Worm (Caenorhabditis elegans) whole organism, late embryonic: ENCODE data around the gene nhr-219.

Source experiments
- C08G9.2 ChIP-seq: sonication (generic microtip); optimal IDR thresholded peaks from 2 replicates; lab custom pipeline; 2016; ENCODE audit warnings: mild to moderate bottlenecking, missing genetic modification characterization, moderate library complexity, missing compliant biosample characterization
- C38D4.7 ChIP-seq: fragments of 200-800 bp; sonication (Bioruptor generic); optimal IDR thresholded peaks from 2 replicates; lab custom pipeline; 2018; ENCODE audit warnings: mild to moderate bottlenecking, missing genetic modification characterization, moderate library complexity, missing compliant biosample characterization
- K09A11.1 ChIP-seq: sonication (generic microtip); optimal IDR thresholded peaks from 2 replicates; lab custom pipeline; 2017; ENCODE audit warnings: antibody characterized with exemption, mild to moderate bottlenecking, missing genetic modification characterization, missing compliant biosample characterization; ENCODE audit not compliant: insufficient read depth
- T23F11.4 ChIP-seq: fragments of 200-800 bp; sonication (Bioruptor generic); optimal IDR thresholded peaks from 2 replicates; lab custom pipeline; 2018; ENCODE audit warnings: mild to moderate bottlenecking, missing genetic modification characterization, missing compliant biosample characterization
- Y22D7AL.16 ChIP-seq: sonication (generic microtip); optimal IDR thresholded peaks from 2 replicates; lab custom pipeline; 2016; ENCODE audit warnings: missing genetic modification characterization, missing compliant biosample characterization
- ahr-1 ChIP-seq: sonication (generic microtip); optimal IDR thresholded peaks from 2 replicates; lab custom pipeline; 2016; ENCODE audit warnings: missing genetic modification characterization, missing compliant biosample characterization
- ceh-14 ChIP-seq: sonication (generic microtip); optimal IDR thresholded peaks from 2 replicates; lab custom pipeline; 2016; ENCODE audit warnings: missing genotype, missing genetic modification characterization, missing compliant biosample characterization
- ceh-19 ChIP-seq: fragments of 200-800 bp; sonication (Bioruptor generic); optimal IDR thresholded peaks from 2 replicates; lab custom pipeline; 2018; ENCODE audit warnings: mild to moderate bottlenecking, missing genetic modification characterization, missing compliant biosample characterization
- ceh-22 ChIP-seq: sonication (generic microtip); optimal IDR thresholded peaks from 2 replicates; lab custom pipeline; 2017; ENCODE audit warnings: missing biosample characterization, missing genetic modification characterization
- ceh-24 ChIP-seq: sonication (generic microtip); optimal IDR thresholded peaks from 2 replicates; lab custom pipeline; 2016; ENCODE audit warnings: mild to moderate bottlenecking, missing genetic modification characterization, missing compliant biosample characterization
- ceh-30 ChIP-seq: fragments of 150-350 bp; optimal IDR thresholded peaks from 2 replicates; lab custom pipeline; 2014; ENCODE audit warnings: missing biosample characterization, missing genetic modification characterization
- ceh-31 ChIP-seq: sonication (generic microtip); optimal IDR thresholded peaks from 2 replicates; lab custom pipeline; 2016; ENCODE audit warnings: missing genetic modification characterization, missing compliant biosample characterization
- ceh-6 ChIP-seq: fragments of 200-800 bp; sonication (Bioruptor generic); optimal IDR thresholded peaks from 2 replicates; lab custom pipeline; 2018; ENCODE audit warnings: mild to moderate bottlenecking, missing genetic modification characterization, missing compliant biosample characterization
- che-1 ChIP-seq: sonication (generic microtip); optimal IDR thresholded peaks from 2 replicates; lab custom pipeline; 2016; ENCODE audit warnings: mild to moderate bottlenecking, missing genetic modification characterization, missing compliant biosample characterization
- elt-2 ChIP-seq: sonication (generic microtip); optimal IDR thresholded peaks from 2 replicates; lab custom pipeline; 2016; ENCODE audit warnings: missing genetic modification reagents, missing genetic modification characterization, missing compliant biosample characterization
- elt-4 ChIP-seq: sonication (generic microtip); optimal IDR thresholded peaks from 2 replicates; lab custom pipeline; 2016; ENCODE audit warnings: missing genetic modification characterization, missing compliant biosample characterization
- fkh-10 ChIP-seq: fragments of 150-350 bp; optimal IDR thresholded peaks from 2 replicates; lab custom pipeline; 2014; ENCODE audit warnings: missing biosample characterization, missing genetic modification reagents, missing genetic modification characterization
- gmeb-2 ChIP-seq: sonication (generic microtip); optimal IDR thresholded peaks from 2 replicates; lab custom pipeline; 2016; ENCODE audit warnings: missing genetic modification characterization, inconsistent platforms, missing compliant biosample characterization
- hlh-15 ChIP-seq: sonication (generic microtip); optimal IDR thresholded peaks from 2 replicates; lab custom pipeline; 2016; ENCODE audit warnings: missing genetic modification characterization, missing compliant biosample characterization
- mec-3 ChIP-seq: sonication (generic microtip); optimal IDR thresholded peaks from 2 replicates; lab custom pipeline; 2016; ENCODE audit warnings: borderline replicate concordance, missing genetic modification characterization, missing compliant biosample characterization
- nfya-1 ChIP-seq: sonication (generic microtip); optimal IDR thresholded peaks from 2 replicates; lab custom pipeline; 2017; ENCODE audit warnings: missing genetic modification characterization, mild to moderate bottlenecking, missing compliant biosample characterization, antibody characterized with exemption, moderate library complexity
- pat-9 ChIP-seq: fragments of 200-800 bp; sonication (Bioruptor generic); optimal IDR thresholded peaks from 2 replicates; lab custom pipeline; 2018; ENCODE audit warnings: mild to moderate bottlenecking, missing genetic modification characterization, moderate library complexity, missing compliant biosample characterization
- pha-2 ChIP-seq: sonication (generic microtip); optimal IDR thresholded peaks from 2 replicates; lab custom pipeline; 2017; ENCODE audit warnings: mild to moderate bottlenecking, missing genetic modification characterization, missing compliant biosample characterization
- pqm-1 ChIP-seq: sonication (generic microtip); optimal IDR thresholded peaks from 2 replicates; lab custom pipeline; 2016; ENCODE audit warnings: missing genetic modification characterization, missing compliant biosample characterization
- rnt-1 ChIP-seq: sonication (generic microtip); optimal IDR thresholded peaks from 2 replicates; lab custom pipeline; 2016; ENCODE audit warnings: missing genetic modification characterization, missing compliant biosample characterization
- sox-2 ChIP-seq: fragments of 200-800 bp; sonication (Bioruptor generic); IDR thresholded peaks from 2 replicates; pipeline ENCODE4 v1.3.6; 2022; ENCODE audit warnings: missing genetic modification reagents, missing genetic modification characterization, missing compliant biosample characterization
- sox-4 ChIP-seq: sonication (generic microtip); optimal IDR thresholded peaks from 2 replicates; lab custom pipeline; 2017; ENCODE audit warnings: mild to moderate bottlenecking, missing genetic modification characterization, inconsistent platforms, missing compliant biosample characterization
- syd-9 ChIP-seq: sonication (generic microtip); optimal IDR thresholded peaks from 2 replicates; lab custom pipeline; 2016; ENCODE audit warnings: mild to moderate bottlenecking, missing genetic modification characterization, moderate library complexity, missing compliant biosample characterization
- tbx-2 ChIP-seq: sonication (generic microtip); optimal IDR thresholded peaks from 2 replicates; lab custom pipeline; 2016; ENCODE audit warnings: missing genetic modification characterization, missing compliant biosample characterization
- ttx-3 ChIP-seq: sonication (generic microtip); optimal IDR thresholded peaks from 2 replicates; lab custom pipeline; 2016; ENCODE audit warnings: missing genetic modification reagents, missing genetic modification characterization, missing compliant biosample characterization
- unc-3 ChIP-seq, 2 experiments: fragments of 200-800 bp in 1 of 2; sonication (Bioruptor generic) in 1 of 2; sonication (generic microtip) in 1 of 2; conservative IDR thresholded peaks in 1 of 2; optimal IDR thresholded peaks in 1 of 2; 2 replicates each; pipeline versions ENCODE4 v1.3.6 to Lab custom; 2016 to 2022; ENCODE audit warnings: missing compliant biosample characterization in 2 of 2, missing genetic modification characterization in 2 of 2, missing genetic modification reagents in 1 of 2
- unc-42 ChIP-seq: sonication (generic microtip); optimal IDR thresholded peaks from 2 replicates; lab custom pipeline; 2016; ENCODE audit warnings: missing genotype, missing genetic modification characterization, missing compliant biosample characterization

Gene nhr-219

ce11 chrV:9005243-9005642 lies 39.3 kb upstream of the nhr-219 start, which contains the start of gene srx-3:
srx-3 (plus strand) TSS chrV:9005543.
- TF ChIP-seq pha-2 (tag; lab: Kevin White, UChicago): no peak
- no peak for TF ChIP-seq K09A11.1 (tag; lab: Kevin White, UChicago)
- no peak for TF ChIP-seq ceh-14 (tag; lab: Kevin White, UChicago)
- no peak for TF ChIP-seq unc-42 (tag; lab: Kevin White, UChicago)
- no peak for TF ChIP-seq ahr-1 (tag; lab: Kevin White, UChicago)
- no peak for TF ChIP-seq che-1
- no peak for TF ChIP-seq elt-4 (tag; lab: Kevin White, UChicago)
- no peak for TF ChIP-seq tbx-2 (tag; lab: Kevin White, UChicago)
- no peak for TF ChIP-seq fkh-10 (GFP tag; lab: Kevin White, UChicago)
- no peak for TF ChIP-seq elt-2 (tag; lab: Kevin White, UChicago)
- no peak for TF ChIP-seq Y22D7AL.16 (tag; lab: Kevin White, UChicago)
- no peak for TF ChIP-seq ceh-6
- TF ChIP-seq mec-3 (tag; lab: Kevin White, UChicago): no peak
- TF ChIP-seq sox-2 (GFP tag; lab: Robert Waterston, UW): no peak
- TF ChIP-seq, all 69 proteins: peak for 0

- TF ChIP-seq T23F11.4 (GFP tag; lab: Kevin White, UChicago) (no peak), ceh-14 (tag; lab: Kevin White, UChicago) (no peak), ahr-1 (tag; lab: Kevin White, UChicago) (no peak), hlh-15 (tag; lab: Kevin White, UChicago) (no peak), pqm-1 (tag; lab: Kevin White, UChicago) (no peak), tbx-2 (tag; lab: Kevin White, UChicago) (no peak)
Measured at ce11 chrV:9003291-9003690, 37.3 kb upstream of the nhr-219 start, which contains the start of gene srx-1. srx-1 (plus strand) TSS chrV:9003672.

- no peak for TF ChIP-seq K09A11.1 (tag; lab: Kevin White, UChicago)
- TF ChIP-seq che-1: no peak
- no peak for TF ChIP-seq pha-2 (tag; lab: Kevin White, UChicago)
- TF ChIP-seq gmeb-2 (tag; lab: Kevin White, UChicago): no peak
- no peak for TF ChIP-seq sox-4 (tag; lab: Kevin White, UChicago)
- TF ChIP-seq C08G9.2 (tag; lab: Kevin White, UChicago): no peak
- no peak for TF ChIP-seq pat-9
- no peak for TF ChIP-seq ttx-3 (tag; lab: Kevin White, UChicago)
- TF ChIP-seq nfya-1 (tag; lab: Kevin White, UChicago): no peak
- TF ChIP-seq ceh-22 (tag; lab: Kevin White, UChicago): no peak
- TF ChIP-seq ceh-6: no peak
- TF ChIP-seq ceh-24 (tag; lab: Kevin White, UChicago): no peak
- no peak for TF ChIP-seq mec-3 (tag; lab: Kevin White, UChicago)
- no peak for TF ChIP-seq rnt-1 (tag; lab: Kevin White, UChicago)
- TF ChIP-seq Y22D7AL.16 (tag; lab: Kevin White, UChicago): no peak
- no peak for TF ChIP-seq ceh-19 (GFP tag; lab: Kevin White, UChicago)
- no peak for TF ChIP-seq ceh-31 (tag; lab: Kevin White, UChicago)
- TF ChIP-seq syd-9 (tag; lab: Kevin White, UChicago): no peak
- TF ChIP-seq T23F11.4 (GFP tag; lab: Kevin White, UChicago): no peak
- no peak for TF ChIP-seq pqm-1 (tag; lab: Kevin White, UChicago)
Measured at ce11 chrV:9001175-9001574, 35.2 kb upstream of the nhr-219 start, which contains the start of gene F59E11.2. F59E11.2 (plus strand) TSS chrV:9001475.

- TF ChIP-seq C38D4.7 (GFP tag; lab: Kevin White, UChicago) (no peak), unc-3 (GFP tag; conservative IDR thresholded peaks at IDR 0.05; lab: Robert Waterston, UW) (no peak), unc-3 (tag; optimal IDR thresholded peaks at IDR 0.05; lab: Kevin White, UChicago) (no peak), ceh-30 (no peak), che-1 (no peak)
- TF ChIP-seq, all 69 proteins: peak for 0
Measured at ce11 chrV:8994801-8995200, 28.8 kb upstream of the nhr-219 start, which contains the start of gene F59E11.5. F59E11.5 (plus strand) TSS chrV:8995101.
